Worm (Caenorhabditis elegans): ENCODE measurements around the gene Y71H2AM.14.

DNA sequence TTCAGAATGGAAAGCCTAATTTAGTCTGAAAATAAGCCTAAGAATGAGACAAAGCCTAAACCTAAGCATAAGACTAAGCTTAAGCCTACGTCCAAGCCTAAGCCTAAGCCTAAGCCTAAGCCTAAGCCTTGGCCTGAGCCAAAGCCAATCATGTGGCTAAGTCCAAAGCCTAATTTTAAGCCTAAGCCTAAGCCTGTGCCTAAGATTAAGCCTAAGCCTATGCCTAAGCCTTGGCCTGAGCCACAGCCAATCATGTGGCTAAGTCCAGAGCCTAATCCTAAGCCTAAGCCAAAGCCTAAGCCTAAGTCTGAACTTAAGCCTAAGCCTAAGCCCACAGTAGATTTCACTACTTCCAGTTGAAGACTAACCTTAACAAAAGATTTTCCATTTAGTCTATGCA is 11.0 kb upstream of the Y71H2AM.14 start:
- TF ChIP-seq F13C5.2 (tag; optimal IDR thresholded peaks at IDR 0.05): no peak
- TF ChIP-seq hmg-4 (GFP tag; optimal IDR thresholded peaks at IDR 0.05): no peak
- no peak for TF ChIP-seq tbx-37 (GFP tag; conservative IDR thresholded peaks at IDR 0.05)
- TF ChIP-seq ama-1 (optimal IDR thresholded peaks at IDR 0.05): no peak
- TF ChIP-seq flt-1 (GFP tag; IDR thresholded peaks at IDR 0.05): no peak
- no peak for TF ChIP-seq hnd-1 (tag; optimal IDR thresholded peaks at IDR 0.05)
- TF ChIP-seq aly-1 (tag; optimal IDR thresholded peaks at IDR 0.05): no peak
- TF ChIP-seq hmbx-1 (tag; optimal IDR thresholded peaks at IDR 0.05): no peak
- no peak for TF ChIP-seq tra-4 (tag; optimal IDR thresholded peaks at IDR 0.05)

Data from whole organism, early embryonic.